Fruit fly (Drosophila melanogaster): ENCODE measurements around the gene RFeSP.

RFeSP gene

dm6 chr2L:1568631-1569030 is 45.3 kb downstream of the RFeSP start (continued):
- TF ChIP-seq Nf-YA (GFP tag; IDR thresholded peaks at IDR 0.05), result no peak
- TF ChIP-seq sens (GFP tag), result peak; percentile 54
- no peak for TF ChIP-seq ems (GFP tag; optimal IDR thresholded peaks at IDR 0.05)
- TF ChIP-seq CoRest (tag; optimal IDR thresholded peaks at IDR 0.05), result peak; percentile 15
- no peak for TF ChIP-seq Dp (GFP tag; optimal IDR thresholded peaks at IDR 0.05)
- TF ChIP-seq hb (GFP tag; IDR thresholded peaks at IDR 0.05; ENCODE audit: partially characterized antibody), result no peak
- TF ChIP-seq cato (GFP tag; optimal IDR thresholded peaks at IDR 0.05; ENCODE audit: borderline replicate concordance), result no peak
- TF ChIP-seq kay (GFP tag; optimal IDR thresholded peaks at IDR 0.05), result no peak
- no peak for TF ChIP-seq CG15696 (tag; optimal IDR thresholded peaks at IDR 0.05)
- peak; percentile 43 for TF ChIP-seq Sox102F (GFP tag; optimal IDR thresholded peaks at IDR 0.05)
- no peak for TF ChIP-seq ssp (GFP tag; IDR thresholded peaks at IDR 0.05)
- peak; percentile 40 for TF ChIP-seq CG2678 (tag; optimal IDR thresholded peaks at IDR 0.05)
- no peak for TF ChIP-seq BEAF-32 (GFP tag; optimal IDR thresholded peaks at IDR 0.05)
- no peak for TF ChIP-seq CG30431 (GFP tag; optimal IDR thresholded peaks at IDR 0.05)
- TF ChIP-seq Hr39 (optimal IDR thresholded peaks at IDR 0.05), result no peak
- no peak for TF ChIP-seq sim (GFP tag; IDR thresholded peaks at IDR 0.05)
- 0 out of 3 replicates have a peak, but pooled peaks have one; percentile 27 for TF ChIP-seq ci (GFP tag; IDR thresholded peaks at IDR 0.05)
- no peak for TF ChIP-seq nerfin-1 (tag; optimal IDR thresholded peaks at IDR 0.05)
- no peak for TF ChIP-seq z (GFP tag; IDR thresholded peaks at IDR 0.05)
- TF ChIP-seq CG2712 (tag; optimal IDR thresholded peaks at IDR 0.05), result peak; percentile 14
- no peak for TF ChIP-seq pnt (GFP tag; optimal IDR thresholded peaks at IDR 0.05)
- no peak for TF ChIP-seq BtbVII (GFP tag; optimal IDR thresholded peaks at IDR 0.05)
- TF ChIP-seq ase (GFP tag; IDR thresholded peaks at IDR 0.05), result no peak
- TF ChIP-seq dan (GFP tag; IDR thresholded peaks at IDR 0.05), result no peak
- no peak for TF ChIP-seq ham (GFP tag; IDR thresholded peaks at IDR 0.05)
- TF ChIP-seq chn (GFP tag; optimal IDR thresholded peaks at IDR 0.05), result no peak
- peak; percentile 40 for TF ChIP-seq dmrt99B (tag; optimal IDR thresholded peaks at IDR 0.05)
- no peak for TF ChIP-seq wek (GFP tag; optimal IDR thresholded peaks at IDR 0.05)
- TF ChIP-seq CG10979 (tag; optimal IDR thresholded peaks at IDR 0.05), result peak; percentile 11
- TF ChIP-seq CG6683 (GFP tag; optimal IDR thresholded peaks at IDR 0.05), result no peak
- peak; percentile 14 for TF ChIP-seq ind (GFP tag; optimal IDR thresholded peaks at IDR 0.05)
- TF ChIP-seq CG18599 (GFP tag; optimal IDR thresholded peaks at IDR 0.05), result peak; percentile 13
- TF ChIP-seq CG1024 (GFP tag; IDR thresholded peaks at IDR 0.05), result no peak
- TF ChIP-seq CG17802 (tag; optimal IDR thresholded peaks at IDR 0.05), result no peak
- no peak for TF ChIP-seq Ets65A (GFP tag)
- no peak for TF ChIP-seq prd (optimal IDR thresholded peaks at IDR 0.05)
- TF ChIP-seq prd (GFP tag; IDR thresholded peaks at IDR 0.05), result no peak
- no peak for TF ChIP-seq CG7987 (GFP tag; optimal IDR thresholded peaks at IDR 0.05)
- TF ChIP-seq Med (GFP tag), result no peak
- TF ChIP-seq CG1529 (GFP tag; optimal IDR thresholded peaks at IDR 0.05), result no peak
- TF ChIP-seq CG18262 (tag; optimal IDR thresholded peaks at IDR 0.05), result no peak
- no peak for TF ChIP-seq CG13894 (tag; optimal IDR thresholded peaks at IDR 0.05)
- TF ChIP-seq CG6272 (GFP tag; IDR thresholded peaks at IDR 0.05), result no peak
- peak; percentile 21; the same call in 1 of the 3 replicates for TF ChIP-seq tgo (GFP tag; IDR thresholded peaks at IDR 0.05)
- TF ChIP-seq E2f1 (GFP tag; IDR thresholded peaks at IDR 0.05), result no peak
- no peak for TF ChIP-seq CG8290 (GFP tag; optimal IDR thresholded peaks at IDR 0.05)
- TF ChIP-seq CG8290 (tag; optimal IDR thresholded peaks at IDR 0.05), result peak in 1 of 2 experiments; percentile 20
- TF ChIP-seq Xrp1 (GFP tag; IDR thresholded peaks at IDR 0.05), result 0 out of 2 replicates have a peak, but pooled peaks have one; percentile 29
- TF ChIP-seq Atf-2 (GFP tag; optimal IDR thresholded peaks at IDR 0.05), result no peak
- no peak for TF ChIP-seq CG4820 (GFP tag; optimal IDR thresholded peaks at IDR 0.05)
- TF ChIP-seq Dek (tag; optimal IDR thresholded peaks at IDR 0.05), result no peak
- TF ChIP-seq gsb (GFP tag; IDR thresholded peaks at IDR 0.05), result no peak
- TF ChIP-seq fd102C (GFP tag; optimal IDR thresholded peaks at IDR 0.05), result no peak

Measured in whole organism, embryonic.